Fruit fly (Drosophila melanogaster) whole organism, embryonic: ENCODE data around the gene bnl.
A peak's percentile ranks its signal among the peaks of the same experiment; 100 is the strongest.

Experiments
- ATbp ChIP-seq: fragments of 200-800 bp; sonication (Bioruptor generic); optimal IDR thresholded peaks from 2 replicates; lab custom pipeline; 2017; ENCODE audit warnings: missing biosample characterization, mild to moderate bottlenecking, missing genetic modification characterization, missing genetic modification reagents
- Adf1 ChIP-seq: fragments of 200-800 bp; sonication (Bioruptor generic); IDR thresholded peaks from 2 replicates; pipeline ENCODE4 v1.3.6; 2022; ENCODE audit warnings: missing biosample characterization, missing genetic modification characterization
- B-H1 ChIP-seq: fragments of 200-800 bp; sonication (Bioruptor generic); IDR thresholded peaks from 3 replicates; pipeline ENCODE4 v1.3.6; 2022; ENCODE audit warnings: missing biosample characterization, missing genetic modification characterization
- CG10462 ChIP-seq: fragments of 200-800 bp; sonication (Bioruptor generic); optimal IDR thresholded peaks from 2 replicates; lab custom pipeline; 2016; ENCODE audit warnings: missing biosample characterization, missing genetic modification characterization
- CG10543 ChIP-seq: fragments of 200-800 bp; sonication (Bioruptor generic); optimal IDR thresholded peaks from 3 replicates; lab custom pipeline; 2017; ENCODE audit warnings: missing biosample characterization, mild to moderate bottlenecking, missing genetic modification characterization, moderate library complexity
- CG11723 ChIP-seq: fragments of 200-800 bp; sonication (Bioruptor generic); optimal IDR thresholded peaks from 2 replicates; lab custom pipeline; 2017; ENCODE audit warnings: missing biosample characterization, mild to moderate bottlenecking, missing genetic modification characterization
- CG13287 ChIP-seq: fragments of 200-800 bp; sonication (Bioruptor generic); IDR thresholded peaks from 2 replicates; pipeline ENCODE4 v1.3.6; 2022; ENCODE audit warnings: missing biosample characterization, missing genetic modification characterization; ENCODE audit not compliant: partially characterized antibody
- CG16815 ChIP-seq: fragments of 200-800 bp; sonication (Bioruptor generic); optimal IDR thresholded peaks from 3 replicates; lab custom pipeline; 2017; ENCODE audit warnings: missing biosample characterization, mild to moderate bottlenecking, missing genetic modification characterization
- CG17186 ChIP-seq: fragments of 200-800 bp; sonication (Bioruptor generic); optimal IDR thresholded peaks from 3 replicates; lab custom pipeline; 2017; ENCODE audit warnings: missing biosample characterization, missing genetic modification reagents, missing genetic modification characterization
- CG32532 ChIP-seq: fragments of 200-800 bp; sonication (Bioruptor generic); IDR thresholded peaks from 2 replicates; pipeline ENCODE4 v1.3.6; 2022; ENCODE audit warnings: missing biosample characterization, missing genetic modification characterization
- CG34376 ChIP-seq: fragments of 200-800 bp; sonication (Bioruptor generic); optimal IDR thresholded peaks from 2 replicates; lab custom pipeline; 2018; ENCODE audit warnings: missing biosample characterization, mild to moderate bottlenecking, missing genetic modification characterization
- CG4282 ChIP-seq: fragments of 200-800 bp; sonication (Bioruptor generic); optimal IDR thresholded peaks from 2 replicates; lab custom pipeline; 2016; ENCODE audit warnings: missing biosample characterization, missing genetic modification characterization
- CG5180 ChIP-seq: fragments of 200-800 bp; sonication (Bioruptor generic); optimal IDR thresholded peaks from 3 replicates; lab custom pipeline; 2017; ENCODE audit warnings: missing biosample characterization, missing genetic modification characterization, mild to moderate bottlenecking, moderate library complexity, missing genetic modification reagents
- CG5953 ChIP-seq: fragments of 200-800 bp; sonication (Bioruptor generic); IDR thresholded peaks from 2 replicates; pipeline ENCODE4 v1.3.6; 2022; ENCODE audit warnings: missing biosample characterization, missing genetic modification characterization
- CG6175 ChIP-seq: fragments of 200-800 bp; sonication (Bioruptor generic); IDR thresholded peaks from 3 replicates; pipeline ENCODE4 v1.3.6; 2022; ENCODE audit warnings: missing biosample characterization, missing genetic modification characterization
- CG7556 ChIP-seq: fragments of 200-800 bp; sonication (Bioruptor generic); optimal IDR thresholded peaks from 2 replicates; lab custom pipeline; 2017; ENCODE audit warnings: missing biosample characterization, mild to moderate bottlenecking, missing genetic modification characterization
- CG8765 ChIP-seq: fragments of 200-800 bp; sonication (Bioruptor generic); IDR thresholded peaks from 2 replicates; pipeline ENCODE4 v1.3.6; 2022; ENCODE audit warnings: missing biosample characterization, missing genetic modification characterization
- CG9932 ChIP-seq: fragments of 200-800 bp; sonication (Bioruptor generic); IDR thresholded peaks from 2 replicates; pipeline ENCODE4 v1.3.6; 2022; ENCODE audit warnings: missing biosample characterization, missing genetic modification characterization
- Dek ChIP-seq: fragments of 200-800 bp; sonication (Bioruptor generic); optimal IDR thresholded peaks from 3 replicates; lab custom pipeline; 2019; ENCODE audit warnings: missing biosample characterization, mild to moderate bottlenecking, missing genetic modification characterization, moderate library complexity
- Doc2 ChIP-seq: fragments of 200-800 bp; sonication (Bioruptor generic); IDR thresholded peaks from 2 replicates; pipeline ENCODE4 v1.3.6; 2022; ENCODE audit warnings: missing biosample characterization, missing genetic modification characterization
- E2f2 ChIP-seq: fragments of 200-800 bp; sonication (Bioruptor generic); IDR thresholded peaks from 2 replicates; pipeline ENCODE4 v1.3.6; 2022; ENCODE audit warnings: missing biosample characterization, missing genetic modification characterization
- Gug ChIP-seq: fragments of 200-800 bp; sonication (Bioruptor generic); IDR thresholded peaks from 4 replicates; pipeline ENCODE4 v1.3.6; 2022; ENCODE audit warnings: missing biosample characterization, missing genetic modification characterization
- HHEX ChIP-seq: fragments of 200-800 bp; sonication (Bioruptor generic); optimal IDR thresholded peaks from 3 replicates; lab custom pipeline; 2017; ENCODE audit warnings: missing biosample characterization, mild to moderate bottlenecking, missing genetic modification characterization, missing genetic modification reagents
- Hmx ChIP-seq: fragments of 200-800 bp; sonication (Bioruptor generic); optimal IDR thresholded peaks from 2 replicates; lab custom pipeline; 2016; ENCODE audit warnings: missing biosample characterization, missing genetic modification characterization
- Hr39 ChIP-seq: fragments of >200 bp; optimal IDR thresholded peaks from 2 replicates; lab custom pipeline; 2017
- Lhr ChIP-seq: fragments of 200-800 bp; sonication (Bioruptor generic); optimal IDR thresholded peaks from 3 replicates; lab custom pipeline; 2017; ENCODE audit warnings: mild to moderate bottlenecking, missing biosample characterization, missing genetic modification reagents, missing genetic modification characterization
- MBD-R2 ChIP-seq: fragments of 200-800 bp; sonication (Bioruptor generic); IDR thresholded peaks from 2 replicates; pipeline ENCODE4 v1.3.6; 2022; ENCODE audit warnings: missing biosample characterization, missing genetic modification characterization
- Mad ChIP-seq: fragments of 200-800 bp; sonication (Bioruptor generic); optimal IDR thresholded peaks from 2 replicates; lab custom pipeline; 2016; ENCODE audit warnings: missing biosample characterization, missing genetic modification characterization
- NC2α ChIP-seq: fragments of 200-800 bp; sonication (Bioruptor generic); optimal IDR thresholded peaks from 2 replicates; lab custom pipeline; 2016; ENCODE audit warnings: missing biosample characterization, missing genetic modification characterization
- Opbp ChIP-seq: fragments of 200-800 bp; sonication (Bioruptor generic); IDR thresholded peaks from 3 replicates; pipeline ENCODE4 v1.3.6; 2022; ENCODE audit warnings: missing biosample characterization, missing genetic modification characterization; ENCODE audit not compliant: partially characterized antibody
- Six4 ChIP-seq: fragments of 200-800 bp; sonication (Bioruptor generic); optimal IDR thresholded peaks from 2 replicates; lab custom pipeline; 2016; ENCODE audit warnings: missing biosample characterization, missing genetic modification characterization
- Vsx1 ChIP-seq: fragments of 200-800 bp; sonication (Bioruptor generic); optimal IDR thresholded peaks from 2 replicates; lab custom pipeline; 2017; ENCODE audit warnings: missing biosample characterization, mild to moderate bottlenecking, missing genetic modification characterization, missing genetic modification reagents
- Xbp1 ChIP-seq: fragments of 200-800 bp; sonication (Bioruptor generic); optimal IDR thresholded peaks from 3 replicates; lab custom pipeline; 2016; ENCODE audit warnings: missing biosample characterization, mild to moderate bottlenecking, missing genetic modification characterization
- bigmax ChIP-seq: fragments of 200-800 bp; sonication (Bioruptor generic); optimal IDR thresholded peaks from 2 replicates; lab custom pipeline; 2018; ENCODE audit warnings: missing biosample characterization, mild to moderate bottlenecking, missing genetic modification characterization
- cas ChIP-seq: fragments of 200-800 bp; sonication (Bioruptor generic); IDR thresholded peaks from 2 replicates; pipeline ENCODE4 v1.3.6; 2022; ENCODE audit warnings: missing biosample characterization, missing genetic modification characterization
- chm ChIP-seq: fragments of 200-800 bp; sonication (Bioruptor generic); IDR thresholded peaks from 2 replicates; pipeline ENCODE4 v1.3.6; 2022; ENCODE audit warnings: missing biosample characterization, missing genetic modification characterization
- crc ChIP-seq: fragments of 200-800 bp; sonication (Bioruptor generic); optimal IDR thresholded peaks from 2 replicates; lab custom pipeline; 2016; ENCODE audit warnings: missing biosample characterization, missing genetic modification characterization
- dmrt99B ChIP-seq: fragments of 200-800 bp; sonication (Bioruptor generic); optimal IDR thresholded peaks from 2 replicates; lab custom pipeline; 2018; ENCODE audit warnings: missing biosample characterization, mild to moderate bottlenecking, missing genetic modification characterization, moderate library complexity
- exex ChIP-seq: fragments of 200-800 bp; sonication (Bioruptor generic); optimal IDR thresholded peaks from 4 replicates; lab custom pipeline; 2018; ENCODE audit warnings: missing biosample characterization, mild to moderate bottlenecking, missing genetic modification characterization, moderate library complexity
- eyg ChIP-seq: fragments of 200-800 bp; sonication (Bioruptor generic); optimal IDR thresholded peaks from 3 replicates; lab custom pipeline; 2016; ENCODE audit warnings: missing biosample characterization, missing genetic modification characterization
- fd64A ChIP-seq: fragments of 200-800 bp; sonication (Bioruptor generic); optimal IDR thresholded peaks from 3 replicates; lab custom pipeline; 2018; ENCODE audit warnings: missing biosample characterization, mild to moderate bottlenecking, missing genetic modification characterization
- gfzf ChIP-seq: fragments of 200-800 bp; sonication (Bioruptor generic); optimal IDR thresholded peaks from 2 replicates; lab custom pipeline; 2016; ENCODE audit warnings: missing biosample characterization, mild to moderate bottlenecking, missing genetic modification characterization, moderate library complexity
- jing ChIP-seq: fragments of 200-800 bp; sonication (Bioruptor generic); optimal IDR thresholded peaks from 2 replicates; lab custom pipeline; 2018; ENCODE audit warnings: missing biosample characterization, mild to moderate bottlenecking, missing genetic modification characterization
- jumu ChIP-seq: fragments of 200-800 bp; sonication (Bioruptor generic); optimal IDR thresholded peaks from 3 replicates; lab custom pipeline; 2016; ENCODE audit warnings: missing biosample characterization, missing genetic modification characterization
- peb ChIP-seq: fragments of 200-800 bp; sonication (Bioruptor generic); IDR thresholded peaks from 2 replicates; pipeline ENCODE4 v1.3.6; 2022; ENCODE audit warnings: missing biosample characterization, missing genetic modification characterization
- schlank ChIP-seq: fragments of 200-800 bp; sonication (Bioruptor generic); optimal IDR thresholded peaks from 2 replicates; lab custom pipeline; 2018; ENCODE audit warnings: missing biosample characterization, mild to moderate bottlenecking, missing genetic modification characterization
- sr ChIP-seq: fragments of 200-800 bp; sonication (Bioruptor generic); IDR thresholded peaks from 3 replicates; pipeline ENCODE4 v1.3.6; 2022; ENCODE audit warnings: missing biosample characterization, missing genetic modification characterization
- ssp ChIP-seq: fragments of 200-800 bp; sonication (Bioruptor generic); IDR thresholded peaks from 2 replicates; pipeline ENCODE4 v1.3.6; 2022; ENCODE audit warnings: missing biosample characterization, missing genetic modification characterization
- tna ChIP-seq: fragments of 200-800 bp; sonication (Bioruptor generic); IDR thresholded peaks from 2 replicates; pipeline ENCODE4 v1.3.6; 2022; ENCODE audit warnings: missing biosample characterization, missing genetic modification characterization; ENCODE audit not compliant: partially characterized antibody
- wdn ChIP-seq: fragments of 200-800 bp; sonication (Bioruptor generic); IDR thresholded peaks from 2 replicates; pipeline ENCODE4 v1.3.6; 2022; ENCODE audit warnings: missing biosample characterization, missing genetic modification characterization

bnl gene

DNA sequence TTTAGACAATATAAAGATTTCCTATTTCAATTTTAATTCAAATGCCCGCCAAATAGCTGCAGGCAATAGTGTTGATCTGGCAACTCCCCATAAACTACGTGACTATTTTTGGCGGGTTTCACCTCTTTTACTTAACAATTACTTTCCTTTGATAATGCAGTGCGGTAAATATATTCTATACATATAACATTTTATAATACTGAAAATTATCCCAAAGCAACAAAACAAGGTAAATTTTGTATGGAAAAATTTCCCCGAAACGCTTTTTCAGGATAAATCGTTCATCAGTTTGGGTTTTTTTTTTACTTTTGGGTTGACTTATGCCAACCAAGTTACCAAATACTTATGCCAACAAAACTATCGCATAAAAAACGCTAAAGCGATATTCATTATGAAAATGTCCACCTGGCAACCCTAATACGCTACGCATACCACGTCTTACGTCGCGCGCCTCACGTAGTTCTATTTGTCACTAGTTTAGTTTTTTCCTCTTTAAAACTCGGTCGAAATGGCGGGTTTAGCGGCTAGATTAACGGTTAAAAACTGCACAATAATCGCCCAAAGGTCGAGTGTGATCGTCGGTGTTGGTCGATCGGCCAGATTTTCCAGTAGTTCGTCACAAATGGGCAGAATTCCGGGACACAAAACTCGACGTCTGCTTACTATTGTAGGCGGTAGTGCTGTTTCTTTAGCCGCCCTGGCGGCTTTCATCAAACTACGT is 10.4 kb upstream of the bnl start, which contains the start of gene MICU3 (continued):
- peak; percentile 83 for TF ChIP-seq Xbp1 (GFP tag; lab: Kevin White, UChicago)
- no peak for TF ChIP-seq tna (GFP tag; lab: Robert Waterston, UW)
- no peak for TF ChIP-seq CG34376 (GFP tag; lab: Kevin White, UChicago)
- TF ChIP-seq Lhr (GFP tag; lab: Kevin White, UChicago) = peak; percentile 28
- TF ChIP-seq MBD-R2 (GFP tag; lab: Robert Waterston, UW) = no peak
- no peak for TF ChIP-seq NC2α
- TF ChIP-seq peb (GFP tag; lab: Robert Waterston, UW) = peak; percentile 41; the same call in 1 of the 2 replicates
- peak; percentile 27 for TF ChIP-seq CG17186 (GFP tag; lab: Kevin White, UChicago)
- no peak for TF ChIP-seq Vsx1 (GFP tag; lab: Kevin White, UChicago)
- 0 out of 2 replicates have a peak, but pooled peaks have one; percentile 13 for TF ChIP-seq CG5953
- TF ChIP-seq ATbp (GFP tag; lab: Kevin White, UChicago) = no peak
- TF ChIP-seq chm = peak; percentile 71; the same call in 1 of the 2 replicates
- no peak for TF ChIP-seq schlank (tag; lab: Kevin White, UChicago)
- TF ChIP-seq CG16815 (GFP tag; lab: Kevin White, UChicago) = peak; percentile 40
- TF ChIP-seq B-H1 (GFP tag; lab: Robert Waterston, UW) = no peak
- TF ChIP-seq CG4282 (GFP tag; lab: Kevin White, UChicago) = peak; percentile 43
- peak; percentile 59 for TF ChIP-seq CG10543 (GFP tag; lab: Kevin White, UChicago)
- no peak for TF ChIP-seq crc (GFP tag; lab: Kevin White, UChicago)
- peak; percentile 5 for TF ChIP-seq CG10462 (GFP tag; lab: Kevin White, UChicago)
- TF ChIP-seq Doc2 = no peak
- TF ChIP-seq HHEX (GFP tag; lab: Kevin White, UChicago) = peak; percentile 18
- no peak for TF ChIP-seq fd64A (GFP tag; lab: Kevin White, UChicago)
- TF ChIP-seq eyg (GFP tag; lab: Kevin White, UChicago) = no peak
- TF ChIP-seq Mad (GFP tag; lab: Kevin White, UChicago) = peak; percentile 66
- TF ChIP-seq Opbp (GFP tag; lab: Robert Waterston, UW) = peak; percentile 56; the same call in 1 of the 3 replicates
- peak; percentile 86 for TF ChIP-seq CG9932 (GFP tag; lab: Robert Waterston, UW)
- peak; percentile 9; the same call in 1 of the 2 replicates for TF ChIP-seq CG8765 (GFP tag; lab: Robert Waterston, UW)
- TF ChIP-seq Six4 (GFP tag; lab: Kevin White, UChicago) = peak; percentile 69
- no peak for TF ChIP-seq CG6175 (GFP tag; lab: Robert Waterston, UW)
- no peak for TF ChIP-seq Adf1 (GFP tag; lab: Robert Waterston, UW)
- peak; percentile 29 for TF ChIP-seq gfzf (GFP tag; lab: Kevin White, UChicago)
- no peak for TF ChIP-seq sr (GFP tag; lab: Robert Waterston, UW)
- peak; percentile 5 for TF ChIP-seq exex (tag; lab: Kevin White, UChicago)
- TF ChIP-seq CG11723 (GFP tag; lab: Kevin White, UChicago) = no peak
- TF ChIP-seq Dek (tag; lab: Kevin White, UChicago) = peak; percentile 57
- TF ChIP-seq CG5180 (GFP tag; lab: Kevin White, UChicago) = no peak
- TF ChIP-seq Hr39 (lab: Kevin White, UChicago) = no peak
- TF ChIP-seq bigmax = no peak
- peak; percentile 73 for TF ChIP-seq CG32532 (GFP tag; lab: Robert Waterston, UW)
- TF ChIP-seq CG7556 (GFP tag; lab: Kevin White, UChicago) = peak; percentile 41
- no peak for TF ChIP-seq Hmx
- peak; percentile 21 for TF ChIP-seq jing
- TF ChIP-seq jumu (GFP tag; lab: Kevin White, UChicago) = peak; percentile 68
- peak; percentile 37; the same call in 1 of the 2 replicates for TF ChIP-seq ssp (GFP tag; lab: Robert Waterston, UW)
- TF ChIP-seq wdn (GFP tag; lab: Robert Waterston, UW) = no peak
- TF ChIP-seq cas (GFP tag; lab: Robert Waterston, UW) = no peak
- peak; percentile 55; the same call in 3 of the 4 replicates for TF ChIP-seq Gug (GFP tag; lab: Robert Waterston, UW)
- peak; percentile 78; the same call in 1 of the 2 replicates for TF ChIP-seq CG13287 (GFP tag; lab: Robert Waterston, UW)
- TF ChIP-seq dmrt99B (tag; lab: Kevin White, UChicago) = no peak
- TF ChIP-seq E2f2 (GFP tag; lab: Robert Waterston, UW) = peak; percentile 89
